Worm (Caenorhabditis elegans) whole organism, L4 larva: ENCODE measurements around the gene F17A2.16.
A peak's percentile ranks its signal among the peaks of the same experiment; 100 is the strongest.

Experiments used
- F10B5.3 ChIP-seq: sonication (generic microtip); optimal IDR thresholded peaks from 2 replicates; lab custom pipeline; 2016; ENCODE audit warnings: mild to moderate bottlenecking, missing genetic modification characterization, missing compliant biosample characterization
- F37D6.2 ChIP-seq: sonication (generic microtip); optimal IDR thresholded peaks from 2 replicates; lab custom pipeline; 2016; ENCODE audit warnings: mild to moderate bottlenecking, missing genetic modification characterization, missing compliant biosample characterization
- T26A8.4 ChIP-seq: fragments of 200-800 bp; sonication (Bioruptor generic); IDR thresholded peaks from 2 replicates; pipeline ENCODE4 v1.3.6; 2022; ENCODE audit warnings: missing genetic modification characterization, missing compliant biosample characterization
- ZK546.5 ChIP-seq, 2 experiments: sonication (generic microtip); optimal IDR thresholded peaks; 2 replicates each; lab custom pipeline; 2017; ENCODE audit warnings: missing biosample characterization in 2 of 2, missing genetic modification characterization in 2 of 2
- ama-1 ChIP-seq: fragments of 150-350 bp; optimal IDR thresholded peaks from 2 replicates; lab custom pipeline; 2014; ENCODE audit warnings: inconsistent platforms, mixed read lengths
- ceh-28 ChIP-seq: fragments of 150-350 bp; optimal IDR thresholded peaks from 2 replicates; lab custom pipeline; 2014; ENCODE audit warnings: missing biosample characterization, missing genetic modification reagents, missing genetic modification characterization
- ceh-44 ChIP-seq: fragments of 200-800 bp; sonication (Bioruptor generic); IDR thresholded peaks from 2 replicates; pipeline ENCODE4 v1.3.6; 2022; ENCODE audit warnings: missing genetic modification reagents, missing genetic modification characterization, missing compliant biosample characterization
- ces-1 ChIP-seq: fragments of 150-350 bp; sonication (generic microtip); optimal IDR thresholded peaks from 4 replicates; lab custom pipeline; 2014; ENCODE audit warnings: missing biosample characterization, missing genetic modification reagents, missing genetic modification characterization
- daf-19 ChIP-seq: fragments of 200-800 bp; sonication (Bioruptor generic); conservative IDR thresholded peaks from 2 replicates; pipeline ENCODE4 v1.3.6; 2022; ENCODE audit warnings: missing genetic modification characterization, missing compliant biosample characterization
- dpl-1 ChIP-seq: fragments of 150-350 bp; optimal IDR thresholded peaks from 2 replicates; lab custom pipeline; 2014; ENCODE audit warnings: missing biosample characterization, missing genetic modification reagents, missing genetic modification characterization
- dve-1 ChIP-seq: sonication (generic microtip); optimal IDR thresholded peaks from 2 replicates; lab custom pipeline; 2017; ENCODE audit warnings: antibody characterized with exemption, mild to moderate bottlenecking, missing genetic modification characterization, missing compliant biosample characterization; ENCODE audit not compliant: insufficient read depth
- hmg-1.1 ChIP-seq: fragments of 200-800 bp; sonication (Bioruptor generic); IDR thresholded peaks from 2 replicates; pipeline ENCODE4 v1.3.6; 2022; ENCODE audit warnings: missing genetic modification reagents, missing genetic modification characterization, missing compliant biosample characterization
- jun-1 ChIP-seq: fragments of 150-350 bp; optimal IDR thresholded peaks from 2 replicates; lab custom pipeline; 2014; ENCODE audit warnings: missing biosample characterization, missing genetic modification reagents, missing genetic modification characterization
- lim-7 ChIP-seq: fragments of 200-800 bp; sonication (Bioruptor generic); IDR thresholded peaks from 2 replicates; pipeline ENCODE4 v1.3.6; 2022; ENCODE audit warnings: missing genetic modification characterization, missing compliant biosample characterization
- lir-3 ChIP-seq: sonication (generic microtip); optimal IDR thresholded peaks from 2 replicates; lab custom pipeline; 2016; ENCODE audit warnings: mild to moderate bottlenecking, missing genetic modification characterization, missing compliant biosample characterization
- madf-9 ChIP-seq: fragments of 200-800 bp; sonication (Bioruptor generic); conservative IDR thresholded peaks from 2 replicates; pipeline ENCODE4 v1.3.6; 2022; ENCODE audit warnings: missing genetic modification reagents, missing genetic modification characterization, missing compliant biosample characterization
- mdl-1 ChIP-seq, 2 experiments: fragments of 150-350 bp in 1 of 2; sonication (generic microtip) in 1 of 2; optimal IDR thresholded peaks; 2 replicates each; lab custom pipeline; 2014 to 2017; ENCODE audit warnings: missing biosample characterization in 2 of 2, missing genetic modification characterization in 2 of 2
- mxl-2 ChIP-seq: fragments of 200-800 bp; sonication (Bioruptor generic); conservative IDR thresholded peaks from 2 replicates; pipeline ENCODE4 v1.3.6; 2022; ENCODE audit warnings: missing genetic modification reagents, missing genetic modification characterization, missing compliant biosample characterization
- nhr-25 ChIP-seq: sonication (generic microtip); optimal IDR thresholded peaks from 2 replicates; lab custom pipeline; 2017; ENCODE audit warnings: missing genetic modification characterization, mild to moderate bottlenecking, missing compliant biosample characterization, antibody characterized with exemption, moderate library complexity, borderline replicate concordance; ENCODE audit not compliant: insufficient read depth
- nhr-28 ChIP-seq: fragments of 150-350 bp; optimal IDR thresholded peaks from 2 replicates; lab custom pipeline; 2014; ENCODE audit warnings: missing biosample characterization, missing genetic modification characterization
- nhr-48 ChIP-seq: sonication (generic microtip); optimal IDR thresholded peaks from 2 replicates; lab custom pipeline; 2016; ENCODE audit warnings: mild to moderate bottlenecking, missing genetic modification characterization, missing compliant biosample characterization
- nhr-76 ChIP-seq: fragments of 150-350 bp; optimal IDR thresholded peaks from 2 replicates; lab custom pipeline; 2014; ENCODE audit warnings: missing biosample characterization, missing genetic modification characterization
- nhr-77 ChIP-seq: fragments of 150-350 bp; optimal IDR thresholded peaks from 2 replicates; lab custom pipeline; 2014; ENCODE audit warnings: missing biosample characterization, missing genetic modification characterization
- pqm-1 ChIP-seq: sonication (generic microtip); optimal IDR thresholded peaks from 2 replicates; lab custom pipeline; 2017; ENCODE audit warnings: missing biosample characterization, missing genetic modification characterization
- rbr-2 ChIP-seq: sonication (generic microtip); optimal IDR thresholded peaks from 2 replicates; lab custom pipeline; 2016; ENCODE audit warnings: missing genotype, missing genetic modification characterization, missing compliant biosample characterization
- snpc-4 ChIP-seq: fragments of 150-350 bp; optimal IDR thresholded peaks from 2 replicates; lab custom pipeline; 2014; ENCODE audit warnings: missing biosample characterization, missing genetic modification characterization
- spr-1 ChIP-seq: sonication (generic microtip); optimal IDR thresholded peaks from 2 replicates; lab custom pipeline; 2016; ENCODE audit warnings: mild to moderate bottlenecking, missing genetic modification characterization, missing compliant biosample characterization
- spr-3 ChIP-seq: fragments of 200-800 bp; sonication (Bioruptor generic); optimal IDR thresholded peaks from 2 replicates; lab custom pipeline; 2018; ENCODE audit warnings: mild to moderate bottlenecking, missing genetic modification characterization, missing compliant biosample characterization
- tra-1 ChIP-seq: fragments of 200-800 bp; sonication (Bioruptor generic); IDR thresholded peaks from 2 replicates; pipeline ENCODE4 v1.3.6; 2022; ENCODE audit warnings: missing genetic modification reagents, missing genetic modification characterization, missing compliant biosample characterization
- unc-130 ChIP-seq: sonication (generic microtip); optimal IDR thresholded peaks from 2 replicates; lab custom pipeline; 2016; ENCODE audit warnings: missing genetic modification reagents, missing genetic modification characterization, missing compliant biosample characterization
- unc-62 ChIP-seq, 3 experiments: fragments of 150-350 bp in 1 of 3; sonication (generic microtip); optimal IDR thresholded peaks in 2 of 3; peaks in 1 of 3; 1 replicate in 1 of 3; 2 replicates in 2 of 3; lab custom pipeline; 2014 to 2017; ENCODE audit warnings: missing biosample characterization in 3 of 3, missing genetic modification characterization in 3 of 3, missing genetic modification reagents in 3 of 3, missing genotype in 1 of 3

The F17A2.16 gene

ce11 chrX:12306565-12306964, 1.7 kb upstream of the F17A2.16 start, which contains the start of gene phf-32:
phf-32 (plus strand) TSS chrX:12306865.
- TF ChIP-seq T26A8.4 (GFP tag; lab: Robert Waterston, UW): no peak
- no peak for TF ChIP-seq unc-130 (GFP tag; lab: Kevin White, UChicago)
- TF ChIP-seq spr-3 (GFP tag; lab: Kevin White, UChicago): no peak
- TF ChIP-seq daf-19 (GFP tag; lab: Robert Waterston, UW): no peak
- no peak for TF ChIP-seq unc-62 (GFP tag; optimal IDR thresholded peaks at IDR 0.05 in 1 of 2; lab: Kevin White, UChicago)
- TF ChIP-seq unc-62 (tag; optimal IDR thresholded peaks at IDR 0.05; lab: Kevin White, UChicago): no peak
- TF ChIP-seq nhr-48 (tag; lab: Kevin White, UChicago): no peak
- TF ChIP-seq ceh-28 (tag; lab: Kevin White, UChicago): no peak
- no peak for TF ChIP-seq snpc-4 (tag; lab: Kevin White, UChicago)
- no peak for TF ChIP-seq jun-1 (tag; lab: Kevin White, UChicago)

DNA sequence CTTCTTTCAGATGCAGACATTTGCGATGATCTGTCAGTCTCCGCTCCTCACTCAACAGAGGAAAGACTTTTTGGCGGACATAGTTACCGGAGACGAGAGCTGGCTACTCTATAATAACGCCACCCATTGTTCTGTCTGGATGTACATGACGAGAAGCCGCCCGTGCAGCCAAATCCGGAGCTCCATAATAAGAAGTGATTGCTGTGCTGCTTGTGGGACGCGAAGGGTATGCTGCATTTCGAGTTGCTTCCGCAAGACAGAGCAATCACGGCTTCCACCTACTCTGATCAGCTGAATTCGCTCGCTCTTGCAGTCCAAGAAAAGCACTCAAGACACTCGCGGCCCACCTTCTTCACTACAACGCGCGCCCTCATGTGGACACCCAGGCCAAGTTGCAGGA, 5.5 kb downstream of the F17A2.16 start:
- no peak for TF ChIP-seq pqm-1 (tag; lab: Kevin White, UChicago)
- peak; percentile 59; the same call in 1 of the 2 replicates for TF ChIP-seq mxl-2
- no peak for TF ChIP-seq F37D6.2 (tag; lab: Kevin White, UChicago)
- TF ChIP-seq ama-1: no peak
- TF ChIP-seq madf-9: 0 out of 2 replicates have a peak, but pooled peaks have one; percentile 5
- TF ChIP-seq spr-1 (tag; lab: Kevin White, UChicago): no peak
- no peak for TF ChIP-seq T26A8.4 (GFP tag; lab: Robert Waterston, UW)

DNA sequence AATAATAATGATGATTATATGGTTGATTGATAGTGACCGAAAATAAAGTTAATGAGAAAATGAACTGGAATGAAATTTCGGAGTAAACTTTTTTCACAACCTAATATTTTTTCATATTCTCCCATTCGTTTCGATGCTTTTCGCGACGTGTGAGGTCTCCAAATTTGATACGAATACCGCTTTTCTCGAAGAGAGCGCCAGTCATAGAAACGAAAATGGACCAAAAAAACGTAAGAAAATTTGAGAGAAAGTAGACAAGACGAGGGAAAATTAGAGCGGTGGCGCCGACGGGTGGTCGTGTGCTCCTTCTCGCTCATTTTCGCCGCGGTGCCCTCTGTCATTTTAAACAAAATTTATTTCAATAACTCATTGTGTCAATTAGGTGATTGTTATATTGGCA, 6.1 kb downstream of the F17A2.16 start:
- TF ChIP-seq nhr-76 (tag; lab: Kevin White, UChicago) (no peak), unc-62 (GFP tag; optimal IDR thresholded peaks at IDR 0.05 in 1 of 2; lab: Kevin White, UChicago) (peak in 1 of 2 experiments; percentile 79), unc-62 (tag; optimal IDR thresholded peaks at IDR 0.05; lab: Kevin White, UChicago) (no peak), unc-130 (GFP tag; lab: Kevin White, UChicago) (no peak), nhr-28 (no peak), lir-3 (tag; lab: Kevin White, UChicago) (no peak), tra-1 (GFP tag; lab: Robert Waterston, UW) (peak; percentile 81; the same call in 1 of the 2 replicates), lim-7 (no peak)

DNA sequence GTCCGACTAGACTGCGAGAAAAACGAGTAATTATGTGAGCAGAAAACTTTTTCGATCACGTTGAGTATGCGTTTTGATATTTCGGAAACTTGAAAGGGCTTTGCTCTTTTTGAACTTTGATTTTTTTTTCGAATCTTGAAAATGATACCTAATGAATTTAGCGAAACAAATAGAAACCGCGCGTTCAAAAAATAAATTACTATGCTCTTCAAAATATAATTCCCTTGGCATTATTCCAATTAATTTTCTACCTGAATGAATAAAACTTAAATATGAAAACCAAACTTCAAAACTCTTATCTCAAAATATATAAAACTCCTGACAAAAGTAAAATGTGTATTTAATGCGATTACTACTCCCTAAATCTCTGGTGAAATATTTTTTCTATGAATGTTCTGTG, 7.0 kb downstream of the F17A2.16 start, which contains the start of gene xtr-2:
xtr-2 (plus strand) TSS at position 301 of the 400 bp plus-strand sequence.
- TF ChIP-seq F10B5.3 (tag; lab: Kevin White, UChicago) (no peak), ceh-44 (GFP tag; lab: Robert Waterston, UW) (no peak), nhr-77 (tag; lab: Kevin White, UChicago) (no peak), ZK546.5 (tag; optimal IDR thresholded peaks at IDR 0.05; lab: Kevin White, UChicago) (no peak), snpc-4 (tag; lab: Kevin White, UChicago) (no peak), mdl-1 (tag; optimal IDR thresholded peaks at IDR 0.05; lab: Kevin White, UChicago) (no peak), ces-1 (GFP tag; lab: Kevin White, UChicago) (no peak), hmg-1.1 (GFP tag; lab: Robert Waterston, UW) (no peak), rbr-2 (tag; lab: Kevin White, UChicago) (no peak), dpl-1 (GFP tag; lab: Kevin White, UChicago) (no peak), lim-7 (no peak)
- TF ChIP-seq, all 104 proteins: peak for 0

DNA sequence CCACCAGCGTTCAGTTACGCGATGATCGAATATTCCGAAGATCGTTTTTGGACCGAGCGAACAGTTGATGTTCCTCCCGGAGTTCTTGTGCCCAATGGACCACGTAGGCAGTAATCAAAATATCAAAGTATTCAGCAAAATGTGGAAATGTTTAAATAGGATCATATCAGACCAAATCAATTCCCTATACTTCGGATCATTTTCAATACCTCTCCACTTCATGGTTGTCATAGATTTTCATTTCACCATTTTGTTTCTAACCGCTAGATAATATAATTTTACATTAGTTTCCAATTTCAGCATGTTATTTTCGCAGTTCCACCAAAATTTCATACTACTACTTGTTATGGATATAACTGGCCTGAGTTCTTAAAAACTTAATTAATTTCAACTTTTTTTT, 9.3 kb downstream of the F17A2.16 start:
- TF ChIP-seq unc-62 (GFP tag; optimal IDR thresholded peaks at IDR 0.05 in 1 of 2; lab: Kevin White, UChicago): peak in 1 of 2 experiments; percentile 91
- no peak for TF ChIP-seq unc-62 (tag; optimal IDR thresholded peaks at IDR 0.05; lab: Kevin White, UChicago)
- no peak for TF ChIP-seq dve-1

ce11 chrX:12320737-12321136, 12.5 kb downstream of the F17A2.16 start, which contains the start of gene ceh-40:
ceh-40 (minus strand) TSS chrX:12320777.
- TF ChIP-seq nhr-25 (tag; lab: Kevin White, UChicago): no peak
- peak in 1 of 2 experiments; percentile 48 for TF ChIP-seq unc-62 (GFP tag; optimal IDR thresholded peaks at IDR 0.05 in 1 of 2; lab: Kevin White, UChicago)
- TF ChIP-seq unc-62 (tag; optimal IDR thresholded peaks at IDR 0.05; lab: Kevin White, UChicago): no peak
